Fruit fly (Drosophila melanogaster) whole organism, pupa: ENCODE data around the gene CG4042.

Experiments
- CG8301 ChIP-seq: fragments of 200-800 bp; sonication (Bioruptor generic); optimal IDR thresholded peaks from 2 replicates; lab custom pipeline; 2018; ENCODE audit warnings: missing biosample characterization, mild to moderate bottlenecking, missing genetic modification characterization
- CG9948 ChIP-seq: fragments of 200-800 bp; sonication (Bioruptor generic); optimal IDR thresholded peaks from 2 replicates; lab custom pipeline; 2018; ENCODE audit warnings: missing biosample characterization, mild to moderate bottlenecking, missing genetic modification characterization, moderate library complexity
- EcR ChIP-seq: fragments of 200-800 bp; sonication (Bioruptor generic); optimal IDR thresholded peaks from 3 replicates; lab custom pipeline; 2019; ENCODE audit warnings: missing biosample characterization, missing genetic modification characterization, mild to moderate bottlenecking, moderate library complexity, missing genetic modification reagents

- TF ChIP-seq EcR (GFP tag; lab: Kevin White, UChicago) (no peak), CG9948 (tag; lab: Kevin White, UChicago) (peak; percentile 15), CG8301 (no peak)
These were observed 41.9 kb downstream of the CG4042 start for dm6 chr3L:20729415-20729814.
